Fruit fly (Drosophila melanogaster) whole organism: Measurements from ENCODE around the gene Atx-1.

Experiments
- CG8478 ChIP-seq: fragments of >200 bp; optimal IDR thresholded peaks from 2 replicates; lab custom pipeline; 2018; ENCODE audit warnings: inconsistent platforms
- Dll ChIP-seq: fragments of >200 bp; optimal IDR thresholded peaks from 2 replicates; lab custom pipeline; 2017
- EcR ChIP-seq, 2 experiments: fragments of >200 bp; optimal IDR thresholded peaks; 2 replicates each; lab custom pipeline; 2017; ENCODE audit warnings: missing biosample characterization in 2 of 2, missing genetic modification characterization in 2 of 2, missing genetic modification reagents in 2 of 2
- pan ChIP-seq: fragments of >200 bp; optimal IDR thresholded peaks from 2 replicates; lab custom pipeline; 2017
- psq ChIP-seq: fragments of >200 bp; optimal IDR thresholded peaks from 2 replicates; lab custom pipeline; 2017
- usp ChIP-seq: fragments of >200 bp; optimal IDR thresholded peaks from 2 replicates; lab custom pipeline; 2017; ENCODE audit warnings: missing biosample characterization, missing genetic modification characterization, mixed read lengths

dm6 chrX:6813678-6814077 is 9.3 kb upstream of the Atx-1 start, which contains the start of gene iav:
- TF ChIP-seq pan (no peak), usp (GFP tag; lab: Kevin White, UChicago) (no peak), CG8478 (no peak), psq (lab: Kevin White, UChicago) (no peak), Dll (lab: Kevin White, UChicago) (no peak), EcR (GFP tag; optimal IDR thresholded peaks at IDR 0.05; lab: Kevin White, UChicago) (no peak)
